Worm (Caenorhabditis elegans): ENCODE results near the gene F09E10.1.
"Not testable (repeated sequence)": the region's sequence is repeated elsewhere in the genome, so short reads cannot be mapped to it uniquely, and the experiment has no call there.

F09E10.1 gene

DNA sequence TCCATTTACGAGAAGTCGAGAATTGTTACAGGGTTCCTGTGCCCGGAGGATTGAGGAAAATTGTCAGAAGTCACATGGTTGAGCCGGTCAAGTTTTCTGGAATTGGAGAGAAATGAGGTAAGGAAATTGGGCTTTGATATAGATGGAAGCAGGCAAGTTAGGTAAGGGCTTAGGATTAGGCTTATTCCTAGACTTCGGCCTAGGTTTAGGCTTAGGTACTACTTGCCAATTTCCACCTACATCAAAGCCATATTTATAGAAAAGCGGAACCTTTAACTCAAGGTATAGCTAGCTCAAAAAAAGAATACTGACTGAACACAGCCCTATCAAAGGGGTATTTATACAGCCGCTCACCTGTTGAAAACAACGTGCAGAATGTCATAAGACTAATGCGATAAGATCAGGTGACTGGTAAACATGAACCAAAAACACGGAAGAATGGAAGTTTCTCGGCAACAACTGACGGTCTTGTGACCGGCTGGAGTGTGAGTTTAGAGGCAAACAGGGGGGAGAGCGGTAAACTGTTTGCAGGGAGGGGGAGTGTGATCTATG lies 2.0 kb downstream of the F09E10.1 start (continued):
- TF ChIP-seq snpc-1.3 (tag; optimal IDR thresholded peaks at IDR 0.05; ENCODE audit: insufficient read depth) (no peak), cebp-1 (GFP tag; IDR thresholded peaks at IDR 0.05) (no peak; the same call in 1 of the 2 replicates), cebp-1 (tag; optimal IDR thresholded peaks at IDR 0.05) (peak; percentile 62), Y67H2A.10 (GFP tag; conservative IDR thresholded peaks at IDR 0.05) (0 out of 2 replicates have a peak, but pooled peaks have one; percentile 7), B0261.1 (tag; optimal IDR thresholded peaks at IDR 0.05) (no peak), rec-8 (tag; optimal IDR thresholded peaks at IDR 0.05) (no peak), attf-5 (GFP tag; optimal IDR thresholded peaks at IDR 0.05) (peak; percentile 35), tlf-1 (GFP tag; optimal IDR thresholded peaks at IDR 0.05) (peak; percentile 74), Y53G8AR.9 (GFP tag; conservative IDR thresholded peaks at IDR 0.05) (peak; percentile 64), aptf-2 (GFP tag; conservative IDR thresholded peaks at IDR 0.05) (no peak), bed-1 (GFP tag; IDR thresholded peaks at IDR 0.05) (no peak), mcd-1 (GFP tag; IDR thresholded peaks at IDR 0.05) (peak; percentile 5; the same call in 1 of the 2 replicates), F37B4.10 (GFP tag; IDR thresholded peaks at IDR 0.05) (no peak), hlh-26 (GFP tag; conservative IDR thresholded peaks at IDR 0.05) (no peak), egrh-3 (GFP tag; IDR thresholded peaks at IDR 0.05) (peak; percentile 60), unc-62 (GFP tag; optimal IDR thresholded peaks at IDR 0.05) (peak; percentile 81), lir-1 (GFP tag; conservative IDR thresholded peaks at IDR 0.05) (peak; percentile 47; the same call in 1 of the 2 replicates), tbx-9 (tag; optimal IDR thresholded peaks at IDR 0.05; ENCODE audit: borderline replicate concordance) (no peak), nhr-90 (tag; optimal IDR thresholded peaks at IDR 0.05) (peak; percentile 34), K11D2.4 (GFP tag; IDR thresholded peaks at IDR 0.05) (peak; percentile 79), B0336.3 (GFP tag; IDR thresholded peaks at IDR 0.05) (peak; percentile 16; the same call in 1 of the 2 replicates), F23B12.7 (tag; optimal IDR thresholded peaks at IDR 0.05; ENCODE audit: insufficient read depth) (peak; percentile 56), ceh-27 (GFP tag; optimal IDR thresholded peaks at IDR 0.05) (peak; percentile 10), lin-54 (GFP tag; optimal IDR thresholded peaks at IDR 0.05) (peak; percentile 50), cebp-2 (GFP tag; IDR thresholded peaks at IDR 0.05) (no peak), pbrm-1 (GFP tag; IDR thresholded peaks at IDR 0.05) (0 out of 2 replicates have a peak, but pooled peaks have one; percentile 18), nfya-2 (GFP tag; IDR thresholded peaks at IDR 0.05) (no peak), ama-1 (optimal IDR thresholded peaks at IDR 0.05) (peak; percentile 99), ama-1 (GFP tag; optimal IDR thresholded peaks at IDR 0.05) (no peak), ztf-18 (tag; optimal IDR thresholded peaks at IDR 0.05) (peak; percentile 4), somi-1 (GFP tag; optimal IDR thresholded peaks at IDR 0.05) (peak; percentile 89)

DNA sequence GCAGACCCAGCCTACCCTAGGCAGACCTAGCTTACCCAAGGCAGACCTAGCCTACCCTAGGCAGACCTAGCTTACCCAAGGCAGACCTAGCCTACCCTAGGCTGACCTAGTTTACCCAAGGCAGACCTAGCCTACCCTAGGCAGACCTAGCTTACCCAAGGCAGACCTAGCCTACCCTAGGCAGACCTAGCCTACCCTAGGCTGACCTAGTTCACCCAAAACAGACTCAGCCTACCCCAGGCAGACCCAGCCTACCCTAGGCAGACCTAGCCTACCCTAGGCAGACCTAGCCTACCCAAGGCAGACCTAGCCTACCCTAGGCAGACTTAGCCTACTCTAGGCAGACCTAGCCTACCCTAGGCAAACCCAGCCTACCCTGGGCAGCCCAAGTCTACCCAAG lies 5.9 kb downstream of the F09E10.1 start:
- TF ChIP-seq lin-26 (GFP tag; IDR thresholded peaks at IDR 0.05): peak; percentile 62; the same call in 1 of the 2 replicates
- 0 out of 2 replicates have a peak, but pooled peaks have one; percentile 16 for TF ChIP-seq B0336.3 (GFP tag; IDR thresholded peaks at IDR 0.05)

DNA sequence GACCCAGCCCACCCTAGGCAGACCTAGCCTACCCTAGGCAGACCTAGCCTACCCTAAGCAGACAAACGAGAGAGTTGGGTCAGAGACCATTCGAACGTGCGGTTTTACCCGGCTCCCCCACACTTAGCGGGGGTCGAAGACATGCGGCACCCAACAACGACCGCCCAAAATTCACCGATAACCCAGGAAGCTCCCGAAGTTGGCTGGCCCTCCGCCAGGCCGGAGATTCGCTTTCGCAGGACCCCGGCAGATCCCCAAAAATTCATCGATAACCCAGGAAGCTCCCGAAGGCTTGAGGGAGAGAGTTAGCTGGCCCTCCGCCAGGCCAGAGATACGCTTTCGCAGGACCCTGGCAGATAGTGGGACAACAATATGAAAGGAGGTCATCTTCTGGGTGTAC lies 6.3 kb downstream of the F09E10.1 start:
- TF ChIP-seq zfh-2 (GFP tag; conservative IDR thresholded peaks at IDR 0.05) (peak; percentile 76), dox-1 (GFP tag; IDR thresholded peaks at IDR 0.05) (0 out of 2 replicates have a peak, but pooled peaks have one; percentile 13), egrh-3 (GFP tag; IDR thresholded peaks at IDR 0.05) (peak; percentile 63; the same call in 1 of the 2 replicates), madf-6 (GFP tag; IDR thresholded peaks at IDR 0.05) (0 out of 2 replicates have a peak, but pooled peaks have one; percentile 6), snpc-4 (tag; optimal IDR thresholded peaks at IDR 0.05) (peak in 1 of 4 experiments; percentile 60)
- not testable (repeated sequence) for TF ChIP-seq snpc-4 (GFP tag; optimal IDR thresholded peaks at IDR 0.05)
